Worm (Caenorhabditis elegans) whole organism, late embryonic: ENCODE measurements around the gene B0524.6.

Experiments used
- C38D4.7 ChIP-seq: fragments of 200-800 bp; sonication (Bioruptor generic); optimal IDR thresholded peaks from 2 replicates; lab custom pipeline; 2018; ENCODE audit warnings: mild to moderate bottlenecking, missing genetic modification characterization, moderate library complexity, missing compliant biosample characterization
- ama-1 ChIP-seq: fragments of 150-350 bp; optimal IDR thresholded peaks from 2 replicates; lab custom pipeline; 2014
- ceh-6 ChIP-seq: fragments of 200-800 bp; sonication (Bioruptor generic); optimal IDR thresholded peaks from 2 replicates; lab custom pipeline; 2018; ENCODE audit warnings: mild to moderate bottlenecking, missing genetic modification characterization, missing compliant biosample characterization
- elt-2 ChIP-seq: sonication (generic microtip); optimal IDR thresholded peaks from 2 replicates; lab custom pipeline; 2016; ENCODE audit warnings: missing genetic modification reagents, missing genetic modification characterization, missing compliant biosample characterization
- fkh-10 ChIP-seq: fragments of 150-350 bp; optimal IDR thresholded peaks from 2 replicates; lab custom pipeline; 2014; ENCODE audit warnings: missing biosample characterization, missing genetic modification reagents, missing genetic modification characterization
- nhr-232 ChIP-seq: sonication (generic microtip); optimal IDR thresholded peaks from 2 replicates; lab custom pipeline; 2016; ENCODE audit warnings: missing genetic modification characterization, missing compliant biosample characterization
- pat-9 ChIP-seq: fragments of 200-800 bp; sonication (Bioruptor generic); optimal IDR thresholded peaks from 2 replicates; lab custom pipeline; 2018; ENCODE audit warnings: mild to moderate bottlenecking, missing genetic modification characterization, moderate library complexity, missing compliant biosample characterization

ce11 chrIII:1943488-1943887 lies 38.0 kb upstream of the B0524.6 start, which contains the start of gene F53A3.1:
- TF ChIP-seq pat-9 (tag; lab: Kevin White, UChicago) (no peak), ama-1 (lab: Kevin White, UChicago) (no peak), nhr-232 (tag; lab: Kevin White, UChicago) (no peak), elt-2 (no peak), ceh-6 (GFP tag; lab: Kevin White, UChicago) (no peak), C38D4.7 (GFP tag; lab: Kevin White, UChicago) (no peak), fkh-10 (GFP tag; lab: Kevin White, UChicago) (no peak)
